Fruit fly (Drosophila melanogaster) whole organism, embryonic: ENCODE data around the gene CG7518.

Experiments
- B-H2 ChIP-seq: fragments of 200-800 bp; sonication (Bioruptor generic); optimal IDR thresholded peaks from 2 replicates; lab custom pipeline; 2018; ENCODE audit warnings: missing biosample characterization, mild to moderate bottlenecking, missing genetic modification characterization
- CG10267 ChIP-seq: fragments of 200-800 bp; sonication (Bioruptor generic); optimal IDR thresholded peaks from 2 replicates; lab custom pipeline; 2018; ENCODE audit warnings: missing biosample characterization, mild to moderate bottlenecking, missing genetic modification characterization, moderate library complexity
- CG10959 ChIP-seq: fragments of 200-800 bp; sonication (Bioruptor generic); IDR thresholded peaks from 2 replicates; pipeline ENCODE4 v1.3.6; 2022; ENCODE audit warnings: missing biosample characterization, missing genetic modification characterization
- CG11085 ChIP-seq: fragments of 200-800 bp; sonication (Bioruptor generic); IDR thresholded peaks from 2 replicates; pipeline ENCODE4 v1.3.6; 2022; ENCODE audit warnings: missing biosample characterization, missing genetic modification characterization
- CG12299 ChIP-seq: fragments of 200-800 bp; sonication (Bioruptor generic); optimal IDR thresholded peaks from 2 replicates; lab custom pipeline; 2018; ENCODE audit warnings: missing biosample characterization, mild to moderate bottlenecking, missing genetic modification characterization
- CG12659 ChIP-seq: fragments of 200-800 bp; sonication (Bioruptor generic); optimal IDR thresholded peaks from 3 replicates; lab custom pipeline; 2017; ENCODE audit warnings: mild to moderate bottlenecking, missing biosample characterization, missing genetic modification reagents, missing genetic modification characterization
- CG14710 ChIP-seq: fragments of 200-800 bp; sonication (Bioruptor generic); optimal IDR thresholded peaks from 3 replicates; lab custom pipeline; 2019; ENCODE audit warnings: missing biosample characterization, mild to moderate bottlenecking, missing genetic modification characterization, moderate library complexity
- CG15269 ChIP-seq: fragments of 200-800 bp; sonication (Bioruptor generic); optimal IDR thresholded peaks from 2 replicates; lab custom pipeline; 2018; ENCODE audit warnings: missing biosample characterization, mild to moderate bottlenecking, missing genetic modification characterization, moderate library complexity
- CG1529 ChIP-seq: fragments of 200-800 bp; sonication (Bioruptor generic); optimal IDR thresholded peaks from 3 replicates; lab custom pipeline; 2018; ENCODE audit warnings: missing biosample characterization, missing genetic modification characterization
- CG15514 ChIP-seq: fragments of 200-800 bp; sonication (Bioruptor generic); optimal IDR thresholded peaks from 3 replicates; lab custom pipeline; 2017; ENCODE audit warnings: missing biosample characterization, missing genetic modification characterization, mild to moderate bottlenecking, moderate library complexity, missing genetic modification reagents
- CG15696 ChIP-seq: fragments of 200-800 bp; sonication (Bioruptor generic); optimal IDR thresholded peaks from 2 replicates; lab custom pipeline; 2019; ENCODE audit warnings: missing biosample characterization, mild to moderate bottlenecking, missing genetic modification characterization, moderate library complexity
- CG2116 ChIP-seq: fragments of 200-800 bp; sonication (Bioruptor generic); optimal IDR thresholded peaks from 3 replicates; lab custom pipeline; 2018; ENCODE audit warnings: missing biosample characterization, mild to moderate bottlenecking, missing genetic modification characterization
- CG2678 ChIP-seq: fragments of 200-800 bp; sonication (Bioruptor generic); optimal IDR thresholded peaks from 3 replicates; lab custom pipeline; 2019; ENCODE audit warnings: missing biosample characterization, mild to moderate bottlenecking, missing genetic modification characterization, moderate library complexity
- CG30020 ChIP-seq: fragments of 200-800 bp; optimal IDR thresholded peaks from 2 replicates; lab custom pipeline; 2019; ENCODE audit warnings: missing biosample characterization, mild to moderate bottlenecking, missing genetic modification characterization, moderate library complexity
- CG3847 ChIP-seq: fragments of 200-800 bp; sonication (Bioruptor generic); IDR thresholded peaks from 2 replicates; pipeline ENCODE4 v1.3.6; 2022; ENCODE audit warnings: missing biosample characterization, missing genetic modification characterization
- CG4617 ChIP-seq: fragments of 200-800 bp; sonication (Bioruptor generic); optimal IDR thresholded peaks from 3 replicates; lab custom pipeline; 2016; ENCODE audit warnings: missing biosample characterization, missing genetic modification characterization, borderline replicate concordance
- CG4707 ChIP-seq: fragments of 200-800 bp; sonication (Bioruptor generic); optimal IDR thresholded peaks from 2 replicates; lab custom pipeline; 2018; ENCODE audit warnings: missing biosample characterization, mild to moderate bottlenecking, missing genetic modification characterization, moderate library complexity
- CG6683 ChIP-seq: fragments of 200-800 bp; sonication (Bioruptor generic); optimal IDR thresholded peaks from 2 replicates; lab custom pipeline; 2017; ENCODE audit warnings: missing biosample characterization, mild to moderate bottlenecking, missing genetic modification characterization, missing genetic modification reagents
- CG8290 ChIP-seq, 3 experiments: fragments of 200-800 bp; sonication (Bioruptor generic); optimal IDR thresholded peaks; 2 replicates each; lab custom pipeline; 2016 to 2019; ENCODE audit warnings: missing biosample characterization in 3 of 3, missing genetic modification characterization in 3 of 3, mild to moderate bottlenecking in 2 of 3, moderate library complexity in 1 of 3
- Camta ChIP-seq: fragments of 200-800 bp; sonication (Bioruptor generic); optimal IDR thresholded peaks from 2 replicates; lab custom pipeline; 2016; ENCODE audit warnings: missing biosample characterization, missing genetic modification characterization
- CrebB ChIP-seq: fragments of 200-800 bp; sonication (Bioruptor generic); optimal IDR thresholded peaks from 3 replicates; lab custom pipeline; 2018; ENCODE audit warnings: missing biosample characterization, mild to moderate bottlenecking, missing genetic modification characterization
- D19A ChIP-seq: fragments of 200-800 bp; optimal IDR thresholded peaks from 3 replicates; lab custom pipeline; 2019; ENCODE audit warnings: missing biosample characterization, mild to moderate bottlenecking, missing genetic modification characterization, moderate library complexity
- Doc3 ChIP-seq: fragments of 200-800 bp; sonication (Bioruptor generic); IDR thresholded peaks from 3 replicates; pipeline ENCODE4 v1.3.6; 2022; ENCODE audit warnings: missing biosample characterization, missing genetic modification characterization; ENCODE audit not compliant: partially characterized antibody
- Dp ChIP-seq: fragments of 200-800 bp; sonication (Bioruptor generic); optimal IDR thresholded peaks from 2 replicates; lab custom pipeline; 2018; ENCODE audit warnings: missing biosample characterization, mild to moderate bottlenecking, missing genetic modification characterization, moderate library complexity
- Dref ChIP-seq: fragments of 200-800 bp; sonication (Bioruptor generic); IDR thresholded peaks from 2 replicates; pipeline ENCODE4 v1.3.6; 2022; ENCODE audit warnings: missing biosample characterization, missing genetic modification characterization
- Elba2 ChIP-seq: fragments of 200-800 bp; sonication (Bioruptor generic); optimal IDR thresholded peaks from 3 replicates; lab custom pipeline; 2016; ENCODE audit warnings: missing biosample characterization, missing genetic modification characterization
- HLH54F ChIP-seq: fragments of 200-800 bp; sonication (Bioruptor generic); optimal IDR thresholded peaks from 3 replicates; lab custom pipeline; 2016; ENCODE audit warnings: missing biosample characterization, missing genetic modification characterization
- Hand ChIP-seq: fragments of 200-800 bp; sonication (Bioruptor generic); optimal IDR thresholded peaks from 2 replicates; lab custom pipeline; 2017; ENCODE audit warnings: mild to moderate bottlenecking, missing biosample characterization, missing genetic modification reagents, missing genetic modification characterization
- Kr ChIP-seq: fragments of 200-800 bp; sonication (Bioruptor generic); optimal IDR thresholded peaks from 2 replicates; lab custom pipeline; 2017; ENCODE audit warnings: missing biosample characterization, mild to moderate bottlenecking, missing genetic modification characterization
- Spps ChIP-seq: fragments of 200-800 bp; sonication (Bioruptor generic); optimal IDR thresholded peaks from 2 replicates; lab custom pipeline; 2018; ENCODE audit warnings: missing biosample characterization, mild to moderate bottlenecking, missing genetic modification characterization
- Sry-β ChIP-seq: fragments of 200-800 bp; sonication (Bioruptor generic); optimal IDR thresholded peaks from 2 replicates; lab custom pipeline; 2018; ENCODE audit warnings: missing biosample characterization, mild to moderate bottlenecking, missing genetic modification characterization, moderate library complexity
- bowl ChIP-seq: fragments of 200-800 bp; sonication (Bioruptor generic); IDR thresholded peaks from 2 replicates; pipeline ENCODE4 v1.3.6; 2022; ENCODE audit warnings: missing biosample characterization, missing genetic modification characterization
- cato ChIP-seq: fragments of 200-800 bp; sonication (Bioruptor generic); optimal IDR thresholded peaks from 2 replicates; lab custom pipeline; 2016; ENCODE audit warnings: missing biosample characterization, missing genetic modification characterization, borderline replicate concordance
- eyg ChIP-seq: fragments of 200-800 bp; sonication (Bioruptor generic); optimal IDR thresholded peaks from 3 replicates; lab custom pipeline; 2016; ENCODE audit warnings: missing biosample characterization, missing genetic modification characterization
- ftz-f1 ChIP-seq: fragments of 200-800 bp; sonication (Bioruptor generic); optimal IDR thresholded peaks from 2 replicates; lab custom pipeline; 2016; ENCODE audit warnings: missing biosample characterization, missing genetic modification characterization
- gfzf ChIP-seq: fragments of 200-800 bp; sonication (Bioruptor generic); optimal IDR thresholded peaks from 2 replicates; lab custom pipeline; 2016; ENCODE audit warnings: missing biosample characterization, mild to moderate bottlenecking, missing genetic modification characterization, moderate library complexity
- ham ChIP-seq: fragments of 200-800 bp; sonication (Bioruptor generic); IDR thresholded peaks from 2 replicates; pipeline ENCODE4 v1.3.6; 2022; ENCODE audit warnings: missing biosample characterization, missing genetic modification characterization
- hkb ChIP-seq, 2 experiments: fragments of 200-800 bp in 1 of 2; fragments of >200 bp in 1 of 2; sonication (Bioruptor generic) in 1 of 2; IDR thresholded peaks in 1 of 2; optimal IDR thresholded peaks in 1 of 2; 2 replicates each; pipeline versions ENCODE4 v1.3.6 to Lab custom; 2017 to 2022; ENCODE audit warnings: missing biosample characterization in 1 of 2, missing genetic modification characterization in 1 of 2
- inv ChIP-seq: fragments of 200-800 bp; sonication (Bioruptor generic); IDR thresholded peaks from 2 replicates; pipeline ENCODE4 v1.3.6; 2022; ENCODE audit warnings: missing biosample characterization, missing genetic modification characterization; ENCODE audit not compliant: partially characterized antibody
- pnt ChIP-seq: fragments of 200-800 bp; sonication (Bioruptor generic); optimal IDR thresholded peaks from 3 replicates; lab custom pipeline; 2016; ENCODE audit warnings: missing biosample characterization, missing genetic modification characterization
- pzg ChIP-seq: fragments of 200-800 bp; sonication (Bioruptor generic); optimal IDR thresholded peaks from 3 replicates; lab custom pipeline; 2018; ENCODE audit warnings: missing biosample characterization, mild to moderate bottlenecking, missing genetic modification characterization, moderate library complexity
- slbo ChIP-seq: fragments of 200-800 bp; sonication (Bioruptor generic); IDR thresholded peaks from 2 replicates; pipeline ENCODE4 v1.3.6; 2022; ENCODE audit warnings: missing biosample characterization, missing genetic modification characterization
- sna ChIP-seq: fragments of 200-800 bp; sonication (Bioruptor generic); IDR thresholded peaks from 2 replicates; pipeline ENCODE4 v1.3.6; 2022; ENCODE audit warnings: missing biosample characterization, missing genetic modification characterization; ENCODE audit not compliant: partially characterized antibody
- stc ChIP-seq: fragments of 200-800 bp; sonication (Bioruptor generic); IDR thresholded peaks from 2 replicates; pipeline ENCODE4 v1.3.6; 2022; ENCODE audit warnings: missing biosample characterization, missing genetic modification characterization
- ttk ChIP-seq: fragments of 200-800 bp; sonication (Bioruptor generic); IDR thresholded peaks from 2 replicates; pipeline ENCODE4 v2.1.2; 2022; ENCODE audit warnings: missing biosample characterization, missing genetic modification characterization
- z ChIP-seq: fragments of 200-800 bp; sonication (Bioruptor generic); IDR thresholded peaks from 3 replicates; pipeline ENCODE4 v1.3.6; 2022; ENCODE audit warnings: missing biosample characterization, missing genetic modification characterization

The CG7518 gene

dm6 chr3R:13030257-13031173 lies 32.6 kb downstream of the CG7518 start, which contains the start of the genes CG46281 and CG46280 (continued):
- TF ChIP-seq Dp: peak; percentile 57
- peak; percentile 72 for TF ChIP-seq Dref (GFP tag; lab: Robert Waterston, UW)
- peak; percentile 1 for TF ChIP-seq cato (GFP tag; lab: Kevin White, UChicago)
- no peak for TF ChIP-seq z (GFP tag; lab: Robert Waterston, UW)
- peak; percentile 72 for TF ChIP-seq pzg (GFP tag; lab: Kevin White, UChicago)
- peak; percentile 18 for TF ChIP-seq CG12299 (tag; lab: Kevin White, UChicago)
- TF ChIP-seq sna (GFP tag; lab: Robert Waterston, UW): 0 out of 2 replicates have a peak, but pooled peaks have one; percentile 53
- peak; percentile 24 for TF ChIP-seq Camta (GFP tag; lab: Kevin White, UChicago)
- TF ChIP-seq CG14710 (tag; lab: Kevin White, UChicago): peak; percentile 93
- peak; percentile 21 for TF ChIP-seq eyg
- TF ChIP-seq ftz-f1 (GFP tag; lab: Kevin White, UChicago): no peak
- TF ChIP-seq B-H2 (GFP tag; lab: Kevin White, UChicago): peak; percentile 16
- peak; percentile 23 for TF ChIP-seq Hand (GFP tag; lab: Kevin White, UChicago)
- TF ChIP-seq gfzf (GFP tag; lab: Kevin White, UChicago): peak; percentile 78
- peak; percentile 76 for TF ChIP-seq CG4617 (GFP tag; lab: Kevin White, UChicago)
- no peak for TF ChIP-seq pnt (GFP tag; lab: Kevin White, UChicago)
- no peak for TF ChIP-seq CrebB (tag; lab: Kevin White, UChicago)
- TF ChIP-seq CG11085 (GFP tag; lab: Robert Waterston, UW): no peak
- TF ChIP-seq inv (GFP tag; lab: Robert Waterston, UW): 0 out of 2 replicates have a peak, but pooled peaks have one; percentile 24
- TF ChIP-seq CG15696 (tag; lab: Kevin White, UChicago): no peak
- no peak for TF ChIP-seq CG4707 (GFP tag; lab: Kevin White, UChicago)
- 0 out of 3 replicates have a peak, but pooled peaks have one; percentile 43 for TF ChIP-seq Doc3 (GFP tag; lab: Robert Waterston, UW)
- TF ChIP-seq CG15269 (tag; lab: Kevin White, UChicago): no peak
- peak; percentile 70 for TF ChIP-seq CG12659 (GFP tag; lab: Kevin White, UChicago)
- no peak for TF ChIP-seq CG1529 (GFP tag; lab: Kevin White, UChicago)
- peak; percentile 48 for TF ChIP-seq HLH54F (GFP tag; lab: Kevin White, UChicago)
- peak; percentile 98 for TF ChIP-seq CG15514 (GFP tag; lab: Kevin White, UChicago)
- no peak for TF ChIP-seq Elba2 (GFP tag; lab: Kevin White, UChicago)
- TF ChIP-seq ham (GFP tag; lab: Robert Waterston, UW): no peak
- no peak for TF ChIP-seq Spps (tag; lab: Kevin White, UChicago)
- peak; percentile 83 for TF ChIP-seq hkb (optimal IDR thresholded peaks at IDR 0.05; lab: Kevin White, UChicago)
- peak; percentile 40; the same call in 1 of the 2 replicates for TF ChIP-seq hkb (GFP tag; IDR thresholded peaks at IDR 0.05; lab: Robert Waterston, UW)
- TF ChIP-seq CG2678 (tag; lab: Kevin White, UChicago): no peak
- TF ChIP-seq CG10267 (tag; lab: Kevin White, UChicago): peak; percentile 96
- no peak for TF ChIP-seq ttk (GFP tag; lab: Robert Waterston, UW)
- TF ChIP-seq CG6683: no peak
- 0 out of 2 replicates have a peak, but pooled peaks have one; percentile 36 for TF ChIP-seq CG3847 (GFP tag; lab: Robert Waterston, UW)
- TF ChIP-seq CG2116: peak; percentile 95
- no peak for TF ChIP-seq CG10959
- TF ChIP-seq slbo: no peak
- no peak for TF ChIP-seq Kr (GFP tag; lab: Kevin White, UChicago)
- peak; percentile 13 for TF ChIP-seq Sry-β
- TF ChIP-seq D19A (tag; lab: Kevin White, UChicago): no peak
- TF ChIP-seq CG8290 (GFP tag; optimal IDR thresholded peaks at IDR 0.05; lab: Kevin White, UChicago): peak; percentile 23
- no peak for TF ChIP-seq CG8290 (tag; optimal IDR thresholded peaks at IDR 0.05; lab: Kevin White, UChicago)
- TF ChIP-seq bowl (GFP tag; lab: Robert Waterston, UW): no peak
- peak; percentile 74 for TF ChIP-seq CG30020 (tag; lab: Kevin White, UChicago)
- no peak for TF ChIP-seq stc (GFP tag; lab: Robert Waterston, UW)
